Worm (Caenorhabditis elegans) whole organism, midembryonic: ENCODE results near the gene mkk-4.

ENCODE experiments used
- T22C8.4 ChIP-seq: fragments of 200-800 bp; sonication (Bioruptor generic); IDR thresholded peaks from 2 replicates; pipeline ENCODE4 v1.3.6; 2022; ENCODE audit warnings: missing genetic modification characterization, missing compliant biosample characterization
- cog-1 ChIP-seq: sonication (generic microtip); optimal IDR thresholded peaks from 2 replicates; lab custom pipeline; 2016; ENCODE audit warnings: missing genetic modification characterization, missing compliant biosample characterization
- flt-1 ChIP-seq: fragments of 200-800 bp; sonication (Bioruptor generic); IDR thresholded peaks from 2 replicates; pipeline ENCODE4 v1.3.6; 2022; ENCODE audit warnings: missing genetic modification characterization, missing compliant biosample characterization
- klf-2 ChIP-seq: fragments of 200-800 bp; sonication (Bioruptor generic); conservative IDR thresholded peaks from 2 replicates; pipeline ENCODE4 v1.3.6; 2022; ENCODE audit warnings: missing genetic modification reagents, missing genetic modification characterization, missing compliant biosample characterization
- med-1 ChIP-seq: sonication (generic microtip); optimal IDR thresholded peaks from 2 replicates; lab custom pipeline; 2017; ENCODE audit warnings: missing genetic modification characterization, mild to moderate bottlenecking, missing compliant biosample characterization, antibody characterized with exemption, missing genetic modification reagents; ENCODE audit not compliant: insufficient read depth
- ref-1 ChIP-seq: fragments of 200-800 bp; sonication (Bioruptor generic); conservative IDR thresholded peaks from 2 replicates; pipeline ENCODE4 v1.3.6; 2022; ENCODE audit warnings: missing genetic modification reagents, missing genetic modification characterization, missing compliant biosample characterization
- tab-1 ChIP-seq: fragments of 200-800 bp; sonication (Bioruptor generic); IDR thresholded peaks from 2 replicates; pipeline ENCODE4 v1.3.6; 2022; ENCODE audit warnings: missing genetic modification characterization, missing compliant biosample characterization
- ztf-23 ChIP-seq: fragments of 200-800 bp; sonication (Bioruptor generic); IDR thresholded peaks from 2 replicates; pipeline ENCODE4 v1.3.6; 2022; ENCODE audit warnings: missing genetic modification reagents, missing genetic modification characterization, missing compliant biosample characterization
- ztf-29 ChIP-seq: fragments of 200-800 bp; sonication (Bioruptor generic); IDR thresholded peaks from 2 replicates; pipeline ENCODE4 v1.3.6; 2022; ENCODE audit warnings: missing genetic modification reagents, missing genetic modification characterization, missing compliant biosample characterization

ce11 chrX:9997344-9997743 is 30.3 kb upstream of the mkk-4 start:
- TF ChIP-seq ztf-29 (no peak), ztf-23 (GFP tag; lab: Robert Waterston, UW) (no peak), klf-2 (GFP tag; lab: Robert Waterston, UW) (no peak), flt-1 (no peak), T22C8.4 (GFP tag; lab: Robert Waterston, UW) (no peak), tab-1 (GFP tag; lab: Robert Waterston, UW) (no peak), cog-1 (no peak), ref-1 (GFP tag; lab: Robert Waterston, UW) (no peak), med-1 (GFP tag; lab: Kevin White, UChicago) (no peak)
